Fruit fly (Drosophila melanogaster) whole organism, embryonic: ENCODE measurements around the gene CG32983.

Source experiments
- CG11093 ChIP-seq: fragments of 200-800 bp; sonication (Bioruptor generic); IDR thresholded peaks from 3 replicates; pipeline ENCODE4 v1.3.6; 2022; ENCODE audit warnings: missing biosample characterization, missing genetic modification characterization
- CG11723 ChIP-seq: fragments of 200-800 bp; sonication (Bioruptor generic); optimal IDR thresholded peaks from 2 replicates; lab custom pipeline; 2017; ENCODE audit warnings: missing biosample characterization, mild to moderate bottlenecking, missing genetic modification characterization
- CG16863 ChIP-seq: fragments of 200-800 bp; sonication (Bioruptor generic); optimal IDR thresholded peaks from 3 replicates; lab custom pipeline; 2016; ENCODE audit warnings: missing biosample characterization, missing genetic modification characterization
- ERR ChIP-seq: fragments of 200-800 bp; sonication (Bioruptor generic); optimal IDR thresholded peaks from 2 replicates; lab custom pipeline; 2016; ENCODE audit warnings: missing biosample characterization, missing genetic modification characterization
- H15 ChIP-seq: fragments of 200-800 bp; sonication (Bioruptor generic); IDR thresholded peaks from 3 replicates; pipeline ENCODE4 v1.3.6; 2022; ENCODE audit warnings: missing biosample characterization, missing genetic modification characterization
- Hmr ChIP-seq: fragments of 200-800 bp; sonication (Bioruptor generic); optimal IDR thresholded peaks from 3 replicates; lab custom pipeline; 2017; ENCODE audit warnings: mild to moderate bottlenecking, missing biosample characterization, missing genetic modification reagents, missing genetic modification characterization
- ash1 ChIP-seq: fragments of 200-800 bp; sonication (Bioruptor generic); optimal IDR thresholded peaks from 2 replicates; lab custom pipeline; 2018; ENCODE audit warnings: missing biosample characterization, mild to moderate bottlenecking, missing genetic modification characterization
- gce ChIP-seq: fragments of 200-800 bp; sonication (Bioruptor generic); IDR thresholded peaks from 3 replicates; pipeline ENCODE4 v1.3.6; 2022; ENCODE audit warnings: missing biosample characterization, missing genetic modification characterization
- hbn ChIP-seq: fragments of 200-800 bp; sonication (Bioruptor generic); IDR thresholded peaks from 2 replicates; pipeline ENCODE4 v1.3.6; 2022; ENCODE audit warnings: missing biosample characterization, missing genetic modification characterization; ENCODE audit not compliant: partially characterized antibody
- prd ChIP-seq, 3 experiments: fragments of >200 bp in 2 of 3; fragments of 200-800 bp in 1 of 3; sonication (Bioruptor generic) in 1 of 3; optimal IDR thresholded peaks in 2 of 3; IDR thresholded peaks in 1 of 3; 2 replicates in 2 of 3; 3 replicates in 1 of 3; pipeline versions ENCODE4 v1.3.6 to Lab custom; 2017 to 2022; ENCODE audit warnings: missing biosample characterization in 1 of 3, missing genetic modification characterization in 1 of 3
- sna ChIP-seq: fragments of 200-800 bp; sonication (Bioruptor generic); IDR thresholded peaks from 2 replicates; pipeline ENCODE4 v1.3.6; 2022; ENCODE audit warnings: missing biosample characterization, missing genetic modification characterization; ENCODE audit not compliant: partially characterized antibody
- unc-4 ChIP-seq: fragments of 200-800 bp; sonication (Bioruptor generic); IDR thresholded peaks from 2 replicates; pipeline ENCODE4 v1.3.6; 2022; ENCODE audit warnings: missing biosample characterization, missing genetic modification characterization; ENCODE audit not compliant: partially characterized antibody
- usp ChIP-seq: fragments of >200 bp; optimal IDR thresholded peaks from 2 replicates; lab custom pipeline; 2017; ENCODE audit warnings: missing biosample characterization, missing genetic modification characterization
- zen ChIP-seq: fragments of 200-800 bp; sonication (Bioruptor generic); optimal IDR thresholded peaks from 3 replicates; lab custom pipeline; 2018; ENCODE audit warnings: missing biosample characterization, mild to moderate bottlenecking, missing genetic modification characterization, moderate library complexity

DNA sequence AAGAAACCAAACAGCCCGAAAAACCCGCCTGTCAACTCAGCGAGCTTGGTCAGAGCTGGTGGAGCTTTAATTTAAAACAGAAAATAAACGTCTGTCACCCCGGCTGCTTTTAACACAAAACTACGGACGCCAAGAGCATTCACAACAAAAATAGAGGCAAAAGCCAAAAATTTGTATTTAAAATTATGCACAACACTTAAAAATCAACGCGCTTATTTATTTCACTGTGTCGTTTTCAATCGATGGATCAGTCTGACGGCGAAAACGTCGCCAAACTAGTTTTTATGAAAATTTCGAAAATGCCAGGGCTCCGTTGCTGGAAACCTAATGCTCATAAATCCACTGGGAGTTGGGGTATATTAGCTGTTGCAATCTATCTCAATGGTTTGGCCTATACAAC is 24.9 kb upstream of the CG32983 start:
- TF ChIP-seq gce (no peak), CG16863 (no peak), zen (no peak), CG11093 (GFP tag; lab: Robert Waterston, UW) (no peak), prd (optimal IDR thresholded peaks at IDR 0.05; lab: Kevin White, UChicago) (no peak), prd (GFP tag; IDR thresholded peaks at IDR 0.05; lab: Robert Waterston, UW) (no peak), ERR (no peak), Hmr (GFP tag; lab: Kevin White, UChicago) (no peak), CG11723 (GFP tag; lab: Kevin White, UChicago) (no peak), H15 (GFP tag; lab: Robert Waterston, UW) (no peak), usp (no peak), unc-4 (GFP tag; lab: Robert Waterston, UW) (no peak), ash1 (GFP tag; lab: Kevin White, UChicago) (no peak), sna (GFP tag; lab: Robert Waterston, UW) (no peak), hbn (no peak)
